Worm (Caenorhabditis elegans) whole organism, L1 larva: ENCODE results near the gene mihp-2.

Source experiments
- elt-3 ChIP-seq, 6 experiments: fragments of 150-350 bp in 1 of 6; sonication (generic microtip); optimal IDR thresholded peaks; 2 replicates each; lab custom pipeline; 2017 to 2018; ENCODE audit warnings: missing biosample characterization in 6 of 6, missing genetic modification characterization in 6 of 6, inconsistent platforms in 1 of 6
- fkh-10 ChIP-seq: sonication (generic microtip); optimal IDR thresholded peaks from 2 replicates; lab custom pipeline; 2017; ENCODE audit warnings: missing biosample characterization, missing genetic modification reagents, missing genetic modification characterization
- fkh-4 ChIP-seq: sonication (generic microtip); optimal IDR thresholded peaks from 2 replicates; lab custom pipeline; 2016; ENCODE audit warnings: missing compliant biosample characterization, missing genetic modification characterization, borderline replicate concordance
- lin-13 ChIP-seq: fragments of 150-350 bp; optimal IDR thresholded peaks from 2 replicates; lab custom pipeline; 2014; ENCODE audit warnings: missing biosample characterization, missing genetic modification reagents, missing genetic modification characterization
- mdl-1 ChIP-seq, 2 experiments: fragments of 150-350 bp; optimal IDR thresholded peaks; 2 replicates each; lab custom pipeline; 2014 to 2017; ENCODE audit warnings: missing biosample characterization in 2 of 2, missing genetic modification characterization in 2 of 2, inconsistent platforms in 1 of 2
- nhr-12 ChIP-seq: sonication (generic microtip); optimal IDR thresholded peaks from 2 replicates; lab custom pipeline; 2017; ENCODE audit warnings: missing biosample characterization, missing genetic modification characterization
- skn-1 ChIP-seq: fragments of 150-350 bp; optimal IDR thresholded peaks from 2 replicates; lab custom pipeline; 2014; ENCODE audit warnings: missing biosample characterization, missing genetic modification characterization
- snpc-4 ChIP-seq: fragments of 150-350 bp; optimal IDR thresholded peaks from 2 replicates; lab custom pipeline; 2014; ENCODE audit warnings: missing biosample characterization, missing genetic modification characterization
- sox-4 ChIP-seq: sonication (generic microtip); optimal IDR thresholded peaks from 2 replicates; lab custom pipeline; 2016; ENCODE audit warnings: missing genetic modification characterization, missing compliant biosample characterization
- sptf-1 ChIP-seq: fragments of 150-350 bp; optimal IDR thresholded peaks from 2 replicates; lab custom pipeline; 2014; ENCODE audit warnings: missing biosample characterization, missing genetic modification characterization
- zag-1 ChIP-seq: fragments of 150-350 bp; optimal IDR thresholded peaks from 2 replicates; lab custom pipeline; 2014; ENCODE audit warnings: missing biosample characterization, missing genetic modification characterization

DNA sequence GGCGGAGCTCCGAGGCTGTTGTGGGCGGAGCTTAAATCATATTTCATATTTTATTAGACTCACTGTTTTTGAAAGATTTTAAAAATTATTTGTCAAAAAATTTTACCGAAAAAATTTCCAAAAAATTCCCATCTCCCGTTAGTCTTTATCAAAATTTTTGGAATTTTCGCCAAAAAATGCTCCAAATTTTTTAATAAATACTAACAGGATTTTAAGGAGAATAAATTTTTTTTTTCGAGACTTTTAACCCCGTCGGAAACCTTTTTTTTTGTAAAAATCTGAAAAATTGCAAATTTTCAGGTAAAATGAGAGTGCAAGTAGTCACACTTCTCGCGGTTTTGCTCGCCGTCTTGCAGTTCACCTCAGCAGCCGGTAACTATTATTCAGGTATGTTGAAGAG, at the start of gene mihp-2:
- TF ChIP-seq skn-1 (tag; lab: Kevin White, UChicago): no peak
- no peak for TF ChIP-seq nhr-12
- no peak for TF ChIP-seq elt-3 (tag; optimal IDR thresholded peaks at IDR 0.05; lab: Kevin White, UChicago)
- no peak for TF ChIP-seq lin-13 (GFP tag; lab: Kevin White, UChicago)
- no peak for TF ChIP-seq mdl-1 (tag; optimal IDR thresholded peaks at IDR 0.05; lab: Kevin White, UChicago)
- TF ChIP-seq fkh-10 (GFP tag; lab: Kevin White, UChicago): no peak
- TF ChIP-seq sox-4: no peak
- TF ChIP-seq sptf-1: no peak
- no peak for TF ChIP-seq fkh-4 (tag; lab: Kevin White, UChicago)
- no peak for TF ChIP-seq zag-1 (tag; lab: Kevin White, UChicago)
- no peak for TF ChIP-seq snpc-4 (tag; lab: Kevin White, UChicago)
